Worm (Caenorhabditis elegans) whole organism, late embryonic: Measurements from ENCODE around the gene cpg-23.

Experiments used
- C38D4.7 ChIP-seq: fragments of 200-800 bp; sonication (Bioruptor generic); optimal IDR thresholded peaks from 2 replicates; lab custom pipeline; 2018; ENCODE audit warnings: mild to moderate bottlenecking, missing genetic modification characterization, moderate library complexity, missing compliant biosample characterization
- F13H6.1 ChIP-seq: sonication (generic microtip); optimal IDR thresholded peaks from 2 replicates; lab custom pipeline; 2016; ENCODE audit warnings: missing genetic modification characterization, missing compliant biosample characterization
- K09A11.1 ChIP-seq: sonication (generic microtip); optimal IDR thresholded peaks from 2 replicates; lab custom pipeline; 2017; ENCODE audit warnings: antibody characterized with exemption, mild to moderate bottlenecking, missing genetic modification characterization, missing compliant biosample characterization; ENCODE audit not compliant: insufficient read depth
- T23F11.4 ChIP-seq: fragments of 200-800 bp; sonication (Bioruptor generic); optimal IDR thresholded peaks from 2 replicates; lab custom pipeline; 2018; ENCODE audit warnings: mild to moderate bottlenecking, missing genetic modification characterization, missing compliant biosample characterization
- ceh-19 ChIP-seq: fragments of 200-800 bp; sonication (Bioruptor generic); optimal IDR thresholded peaks from 2 replicates; lab custom pipeline; 2018; ENCODE audit warnings: mild to moderate bottlenecking, missing genetic modification characterization, missing compliant biosample characterization
- ceh-22 ChIP-seq: sonication (generic microtip); optimal IDR thresholded peaks from 2 replicates; lab custom pipeline; 2017; ENCODE audit warnings: missing biosample characterization, missing genetic modification characterization
- ceh-30 ChIP-seq: fragments of 150-350 bp; optimal IDR thresholded peaks from 2 replicates; lab custom pipeline; 2014; ENCODE audit warnings: missing biosample characterization, missing genetic modification characterization
- ceh-34 ChIP-seq: sonication (generic microtip); optimal IDR thresholded peaks from 2 replicates; lab custom pipeline; 2016; ENCODE audit warnings: mild to moderate bottlenecking, missing genetic modification characterization, missing compliant biosample characterization
- ceh-45 ChIP-seq: fragments of 200-800 bp; sonication (Bioruptor generic); IDR thresholded peaks from 2 replicates; pipeline ENCODE4 v1.3.6; 2022; ENCODE audit warnings: missing genetic modification reagents, missing genetic modification characterization, missing compliant biosample characterization
- ceh-48 ChIP-seq: sonication (generic microtip); optimal IDR thresholded peaks from 2 replicates; lab custom pipeline; 2016; ENCODE audit warnings: missing genetic modification characterization, inconsistent platforms, missing compliant biosample characterization
- elt-2 ChIP-seq: sonication (generic microtip); optimal IDR thresholded peaks from 2 replicates; lab custom pipeline; 2016; ENCODE audit warnings: missing genetic modification reagents, missing genetic modification characterization, missing compliant biosample characterization
- elt-4 ChIP-seq: sonication (generic microtip); optimal IDR thresholded peaks from 2 replicates; lab custom pipeline; 2016; ENCODE audit warnings: missing genetic modification characterization, missing compliant biosample characterization
- ets-4 ChIP-seq: sonication (generic microtip); optimal IDR thresholded peaks from 2 replicates; lab custom pipeline; 2016; ENCODE audit warnings: missing genetic modification characterization, missing compliant biosample characterization
- eyg-1 ChIP-seq: sonication (generic microtip); optimal IDR thresholded peaks from 2 replicates; lab custom pipeline; 2016; ENCODE audit warnings: missing genotype, missing genetic modification characterization, missing compliant biosample characterization
- fkh-10 ChIP-seq: fragments of 150-350 bp; optimal IDR thresholded peaks from 2 replicates; lab custom pipeline; 2014; ENCODE audit warnings: missing biosample characterization, missing genetic modification reagents, missing genetic modification characterization
- hlh-15 ChIP-seq: sonication (generic microtip); optimal IDR thresholded peaks from 2 replicates; lab custom pipeline; 2016; ENCODE audit warnings: missing genetic modification characterization, missing compliant biosample characterization
- hlh-30 ChIP-seq: sonication (generic microtip); optimal IDR thresholded peaks from 2 replicates; lab custom pipeline; 2017; ENCODE audit warnings: antibody characterized with exemption, missing genetic modification characterization, missing compliant biosample characterization; ENCODE audit not compliant: insufficient read depth
- hlh-6 ChIP-seq: sonication (generic microtip); optimal IDR thresholded peaks from 2 replicates; lab custom pipeline; 2016; ENCODE audit warnings: missing genotype, missing genetic modification characterization, missing compliant biosample characterization
- nhr-11 ChIP-seq: fragments of 150-350 bp; optimal IDR thresholded peaks from 2 replicates; lab custom pipeline; 2014; ENCODE audit warnings: missing biosample characterization, missing genetic modification characterization
- npax-4 ChIP-seq: sonication (generic microtip); optimal IDR thresholded peaks from 2 replicates; lab custom pipeline; 2016; ENCODE audit warnings: missing genetic modification characterization, missing compliant biosample characterization
- pat-9 ChIP-seq: fragments of 200-800 bp; sonication (Bioruptor generic); optimal IDR thresholded peaks from 2 replicates; lab custom pipeline; 2018; ENCODE audit warnings: mild to moderate bottlenecking, missing genetic modification characterization, moderate library complexity, missing compliant biosample characterization
- pax-1 ChIP-seq: fragments of 150-350 bp; optimal IDR thresholded peaks from 2 replicates; lab custom pipeline; 2014; ENCODE audit warnings: missing biosample characterization, missing genetic modification characterization
- pha-2 ChIP-seq: sonication (generic microtip); optimal IDR thresholded peaks from 2 replicates; lab custom pipeline; 2017; ENCODE audit warnings: mild to moderate bottlenecking, missing genetic modification characterization, missing compliant biosample characterization
- pha-4 ChIP-seq: fragments of 150-350 bp; optimal IDR thresholded peaks from 2 replicates; lab custom pipeline; 2018; ENCODE audit warnings: missing biosample characterization, missing genetic modification reagents, missing genetic modification characterization
- pros-1 ChIP-seq: fragments of 150-350 bp; optimal IDR thresholded peaks from 2 replicates; lab custom pipeline; 2014; ENCODE audit warnings: missing biosample characterization, missing genetic modification reagents, missing genetic modification characterization
- ref-2 ChIP-seq: sonication (generic microtip); optimal IDR thresholded peaks from 2 replicates; lab custom pipeline; 2016; ENCODE audit warnings: missing genetic modification characterization, missing compliant biosample characterization
- sox-2 ChIP-seq: fragments of 200-800 bp; sonication (Bioruptor generic); IDR thresholded peaks from 2 replicates; pipeline ENCODE4 v1.3.6; 2022; ENCODE audit warnings: missing genetic modification reagents, missing genetic modification characterization, missing compliant biosample characterization
- syd-9 ChIP-seq: sonication (generic microtip); optimal IDR thresholded peaks from 2 replicates; lab custom pipeline; 2016; ENCODE audit warnings: mild to moderate bottlenecking, missing genetic modification characterization, moderate library complexity, missing compliant biosample characterization
- tbx-2 ChIP-seq: sonication (generic microtip); optimal IDR thresholded peaks from 2 replicates; lab custom pipeline; 2016; ENCODE audit warnings: missing genetic modification characterization, missing compliant biosample characterization
- ttx-3 ChIP-seq: sonication (generic microtip); optimal IDR thresholded peaks from 2 replicates; lab custom pipeline; 2016; ENCODE audit warnings: missing genetic modification reagents, missing genetic modification characterization, missing compliant biosample characterization
- unc-3 ChIP-seq, 2 experiments: fragments of 200-800 bp in 1 of 2; sonication (Bioruptor generic) in 1 of 2; sonication (generic microtip) in 1 of 2; conservative IDR thresholded peaks in 1 of 2; optimal IDR thresholded peaks in 1 of 2; 2 replicates each; pipeline versions ENCODE4 v1.3.6 to Lab custom; 2016 to 2022; ENCODE audit warnings: missing compliant biosample characterization in 2 of 2, missing genetic modification characterization in 2 of 2, missing genetic modification reagents in 1 of 2
- unc-42 ChIP-seq: sonication (generic microtip); optimal IDR thresholded peaks from 2 replicates; lab custom pipeline; 2016; ENCODE audit warnings: missing genotype, missing genetic modification characterization, missing compliant biosample characterization
- ztf-16 ChIP-seq: sonication (generic microtip); optimal IDR thresholded peaks from 2 replicates; lab custom pipeline; 2017; ENCODE audit warnings: missing genetic modification characterization, missing compliant biosample characterization

cpg-23 gene

ce11 chrV:19153244-19153643, 12.6 kb downstream of the cpg-23 start:
- TF ChIP-seq ceh-45 (no peak), ceh-34 (peak; percentile 53), pha-2 (tag; lab: Kevin White, UChicago) (peak; percentile 31), ceh-19 (GFP tag; lab: Kevin White, UChicago) (peak; percentile 21), K09A11.1 (tag; lab: Kevin White, UChicago) (no peak), ztf-16 (tag; lab: Kevin White, UChicago) (no peak)
- TF ChIP-seq, all 69 proteins: peak for 3

DNA sequence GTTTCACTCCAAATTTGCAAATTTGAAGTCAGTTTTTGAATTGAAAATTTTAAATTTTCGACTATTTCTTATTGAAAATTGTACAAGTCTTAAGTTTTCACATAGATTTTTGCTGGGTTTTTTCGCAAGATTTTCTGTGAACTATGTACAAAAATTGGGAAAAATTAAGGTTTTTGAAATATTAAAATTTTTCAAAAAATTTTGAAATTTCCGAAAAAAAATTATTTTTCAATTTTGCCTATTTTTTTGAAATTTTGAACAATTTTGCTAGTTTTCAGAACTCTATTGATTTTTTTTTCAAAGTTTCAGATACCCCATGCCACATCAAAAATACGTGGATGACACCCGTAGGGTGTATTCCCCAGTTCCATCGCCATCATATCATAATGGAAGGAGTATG, 13.2 kb downstream of the cpg-23 start, which contains the start of gene tsp-13:
Gene tsp-13, plus strand, starts transcription at position 301 of the 400 bp plus-strand sequence.
- no peak for TF ChIP-seq nhr-11
- TF ChIP-seq ceh-22 (tag; lab: Kevin White, UChicago): no peak
- no peak for TF ChIP-seq ttx-3 (tag; lab: Kevin White, UChicago)
- TF ChIP-seq pat-9: no peak
- TF ChIP-seq eyg-1 (tag; lab: Kevin White, UChicago): no peak
- no peak for TF ChIP-seq F13H6.1 (tag; lab: Kevin White, UChicago)
- TF ChIP-seq ets-4: no peak
- TF ChIP-seq pha-4 (tag; lab: Kevin White, UChicago): no peak
- no peak for TF ChIP-seq hlh-30
- TF ChIP-seq unc-42 (tag; lab: Kevin White, UChicago): no peak
- TF ChIP-seq ref-2 (tag; lab: Kevin White, UChicago): no peak
- no peak for TF ChIP-seq tbx-2 (tag; lab: Kevin White, UChicago)
- TF ChIP-seq ceh-48: no peak
- TF ChIP-seq ceh-30: no peak
- TF ChIP-seq pax-1: no peak
- TF ChIP-seq T23F11.4: no peak
- TF ChIP-seq hlh-6 (tag; lab: Kevin White, UChicago): no peak
- no peak for TF ChIP-seq sox-2 (GFP tag; lab: Robert Waterston, UW)
- no peak for TF ChIP-seq C38D4.7 (GFP tag; lab: Kevin White, UChicago)
- TF ChIP-seq pros-1: no peak

DNA sequence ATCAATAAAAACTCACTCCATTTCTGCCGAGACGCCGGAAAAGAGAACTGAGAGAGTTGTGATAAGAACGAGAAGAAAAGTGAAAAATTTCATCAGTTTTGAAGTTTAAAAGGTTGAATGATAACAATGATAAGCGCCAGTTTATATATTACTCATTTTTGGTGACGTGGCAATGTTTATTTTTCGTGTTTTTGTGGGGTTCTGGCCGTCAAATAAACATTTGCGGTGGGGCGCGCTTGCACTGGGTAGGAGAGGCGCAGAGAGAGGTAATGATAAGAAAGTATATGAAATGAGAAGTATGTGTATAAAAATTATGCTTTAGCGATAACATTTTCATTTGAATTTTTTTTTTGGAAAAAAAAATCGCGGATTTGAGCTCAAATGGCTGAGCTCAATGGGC, 18.1 kb downstream of the cpg-23 start, which contains the start of gene Y39B6A.5:
Gene Y39B6A.5, minus strand, starts transcription at position 214 of the 400 bp plus-strand sequence.
- TF ChIP-seq syd-9 (tag; lab: Kevin White, UChicago) (no peak), ztf-16 (tag; lab: Kevin White, UChicago) (no peak), elt-2 (peak; percentile 59), tbx-2 (tag; lab: Kevin White, UChicago) (no peak)

- TF ChIP-seq elt-4: no peak
- TF ChIP-seq fkh-10 (GFP tag; lab: Kevin White, UChicago): no peak
- TF ChIP-seq, all 69 proteins: peak for 0
Observed at ce11 chrV:19174626-19175025, 34.0 kb downstream of the cpg-23 start, which contains the start of gene hot-2. TSS of gene hot-2 (plus strand) at chrV:19174759.

DNA sequence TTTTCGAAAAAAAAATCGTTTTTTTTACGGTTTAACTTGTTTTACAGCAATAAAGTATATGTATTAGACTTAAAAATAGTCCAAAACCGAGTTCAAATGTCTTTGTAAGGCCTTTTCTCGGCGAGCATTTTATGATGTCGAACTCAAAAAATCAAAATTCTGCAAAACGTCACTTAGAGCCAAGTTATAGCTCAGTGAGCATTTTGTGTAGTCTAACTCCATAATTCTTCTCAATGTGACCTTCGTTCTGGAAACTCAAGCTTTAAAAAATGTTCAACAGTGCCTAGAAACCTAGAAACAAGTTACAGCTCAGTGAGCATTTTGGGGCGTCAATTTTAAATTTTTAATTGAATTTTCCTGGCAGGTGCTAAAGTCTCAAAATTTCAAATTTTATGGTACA, 35.1 kb downstream of the cpg-23 start:
- TF ChIP-seq unc-3 (GFP tag; conservative IDR thresholded peaks at IDR 0.05; lab: Robert Waterston, UW) (no peak), unc-3 (tag; optimal IDR thresholded peaks at IDR 0.05; lab: Kevin White, UChicago) (no peak), hlh-15 (no peak), ceh-48 (no peak)

ce11 chrV:19177070-19177469, 36.5 kb downstream of the cpg-23 start:
- peak; percentile 74 for TF ChIP-seq unc-42 (tag; lab: Kevin White, UChicago)
- no peak for TF ChIP-seq hlh-15
- TF ChIP-seq npax-4 (tag; lab: Kevin White, UChicago): no peak
